Fruit fly (Drosophila melanogaster) whole organism, embryonic: ENCODE measurements around the gene msd1.

Source experiments
- ATbp ChIP-seq: fragments of 200-800 bp; sonication (Bioruptor generic); optimal IDR thresholded peaks from 2 replicates; lab custom pipeline; 2017; ENCODE audit warnings: missing biosample characterization, mild to moderate bottlenecking, missing genetic modification characterization, missing genetic modification reagents
- Abd-B ChIP-seq: fragments of 200-800 bp; sonication (Bioruptor generic); optimal IDR thresholded peaks from 2 replicates; lab custom pipeline; 2018; ENCODE audit warnings: missing biosample characterization, mild to moderate bottlenecking, missing genetic modification characterization, moderate library complexity
- Aef1 ChIP-seq: fragments of 200-800 bp; sonication (Bioruptor generic); IDR thresholded peaks from 3 replicates; pipeline ENCODE4 v1.3.6; 2022; ENCODE audit warnings: missing biosample characterization, missing genetic modification characterization
- CG1233 ChIP-seq: fragments of 200-800 bp; sonication (Bioruptor generic); optimal IDR thresholded peaks from 4 replicates; lab custom pipeline; 2018; ENCODE audit warnings: missing biosample characterization, mild to moderate bottlenecking, missing genetic modification characterization
- CG15479 ChIP-seq: fragments of 200-800 bp; sonication (Bioruptor generic); optimal IDR thresholded peaks from 3 replicates; lab custom pipeline; 2019; ENCODE audit warnings: missing biosample characterization, mild to moderate bottlenecking, missing genetic modification characterization, moderate library complexity
- CG15601 ChIP-seq: fragments of 200-800 bp; sonication (Bioruptor generic); optimal IDR thresholded peaks from 3 replicates; lab custom pipeline; 2019; ENCODE audit warnings: missing biosample characterization, mild to moderate bottlenecking, missing genetic modification characterization, moderate library complexity
- CG16815 ChIP-seq: fragments of 200-800 bp; sonication (Bioruptor generic); optimal IDR thresholded peaks from 3 replicates; lab custom pipeline; 2017; ENCODE audit warnings: missing biosample characterization, mild to moderate bottlenecking, missing genetic modification characterization
- CG17359 ChIP-seq: fragments of 200-800 bp; sonication (Bioruptor generic); optimal IDR thresholded peaks from 3 replicates; lab custom pipeline; 2018; ENCODE audit warnings: missing biosample characterization, mild to moderate bottlenecking, missing genetic modification characterization, moderate library complexity
- CG2116 ChIP-seq: fragments of 200-800 bp; sonication (Bioruptor generic); optimal IDR thresholded peaks from 3 replicates; lab custom pipeline; 2018; ENCODE audit warnings: missing biosample characterization, mild to moderate bottlenecking, missing genetic modification characterization
- CG2120 ChIP-seq: fragments of 200-800 bp; sonication (Bioruptor generic); optimal IDR thresholded peaks from 3 replicates; lab custom pipeline; 2016; ENCODE audit warnings: missing biosample characterization, missing genetic modification characterization
- CG2202 ChIP-seq: fragments of 200-800 bp; sonication (Bioruptor generic); optimal IDR thresholded peaks from 2 replicates; lab custom pipeline; 2018; ENCODE audit warnings: missing biosample characterization, mild to moderate bottlenecking, missing genetic modification characterization
- CG4617 ChIP-seq: fragments of 200-800 bp; sonication (Bioruptor generic); optimal IDR thresholded peaks from 3 replicates; lab custom pipeline; 2016; ENCODE audit warnings: missing biosample characterization, missing genetic modification characterization, borderline replicate concordance
- CG6272 ChIP-seq: fragments of 200-800 bp; sonication (Bioruptor generic); IDR thresholded peaks from 2 replicates; pipeline ENCODE4 v1.3.6; 2022; ENCODE audit warnings: missing biosample characterization, missing genetic modification characterization
- CG7372 ChIP-seq: fragments of 200-800 bp; sonication (Bioruptor generic); IDR thresholded peaks from 2 replicates; pipeline ENCODE4 v1.3.6; 2022; ENCODE audit warnings: missing biosample characterization, missing genetic modification characterization
- CG9817 ChIP-seq: fragments of 200-800 bp; sonication (Bioruptor generic); optimal IDR thresholded peaks from 2 replicates; lab custom pipeline; 2018; ENCODE audit warnings: missing biosample characterization, mild to moderate bottlenecking, missing genetic modification characterization, moderate library complexity
- D ChIP-seq, 2 experiments: fragments of 200-800 bp in 1 of 2; fragments of >200 bp in 1 of 2; sonication (Bioruptor generic) in 1 of 2; optimal IDR thresholded peaks; 2 replicates in 1 of 2; 3 replicates in 1 of 2; lab custom pipeline; 2017; ENCODE audit warnings: mild to moderate bottlenecking in 1 of 2, missing biosample characterization in 1 of 2, missing genetic modification characterization in 1 of 2, missing genetic modification reagents in 1 of 2
- E2f1 ChIP-seq: fragments of 200-800 bp; sonication (Bioruptor generic); IDR thresholded peaks from 2 replicates; pipeline ENCODE4 v1.3.6; 2022; ENCODE audit warnings: missing biosample characterization, missing genetic modification characterization
- GATAe ChIP-seq: fragments of 200-800 bp; sonication (Bioruptor generic); conservative IDR thresholded peaks from 2 replicates; pipeline ENCODE4 v1.3.6; 2022; ENCODE audit warnings: missing biosample characterization, missing genetic modification characterization
- HLH4C ChIP-seq: fragments of 200-800 bp; sonication (Bioruptor generic); IDR thresholded peaks from 3 replicates; pipeline ENCODE4 v1.3.6; 2022; ENCODE audit warnings: missing biosample characterization, missing genetic modification characterization; ENCODE audit not compliant: partially characterized antibody
- HLHmδ ChIP-seq: fragments of 200-800 bp; sonication (Bioruptor generic); optimal IDR thresholded peaks from 2 replicates; lab custom pipeline; 2018; ENCODE audit warnings: missing biosample characterization, mild to moderate bottlenecking, missing genetic modification characterization, moderate library complexity
- Lhr ChIP-seq: fragments of 200-800 bp; sonication (Bioruptor generic); optimal IDR thresholded peaks from 3 replicates; lab custom pipeline; 2017; ENCODE audit warnings: mild to moderate bottlenecking, missing biosample characterization, missing genetic modification reagents, missing genetic modification characterization
- MESR4 ChIP-seq: fragments of 200-800 bp; sonication (Bioruptor generic); optimal IDR thresholded peaks from 2 replicates; lab custom pipeline; 2018; ENCODE audit warnings: missing biosample characterization, mild to moderate bottlenecking, missing genetic modification characterization, moderate library complexity
- NfI ChIP-seq: fragments of 200-800 bp; sonication (Bioruptor generic); optimal IDR thresholded peaks from 3 replicates; lab custom pipeline; 2018; ENCODE audit warnings: missing biosample characterization, mild to moderate bottlenecking, missing genetic modification characterization, moderate library complexity
- Ravus ChIP-seq: fragments of 200-800 bp; sonication (Bioruptor generic); IDR thresholded peaks from 2 replicates; pipeline ENCODE4 v1.3.6; 2022; ENCODE audit warnings: missing biosample characterization, missing genetic modification characterization
- Sry-β ChIP-seq: fragments of 200-800 bp; sonication (Bioruptor generic); optimal IDR thresholded peaks from 2 replicates; lab custom pipeline; 2018; ENCODE audit warnings: missing biosample characterization, mild to moderate bottlenecking, missing genetic modification characterization, moderate library complexity
- Xbp1 ChIP-seq: fragments of 200-800 bp; sonication (Bioruptor generic); optimal IDR thresholded peaks from 3 replicates; lab custom pipeline; 2016; ENCODE audit warnings: missing biosample characterization, mild to moderate bottlenecking, missing genetic modification characterization
- bbx ChIP-seq: fragments of 200-800 bp; sonication (Bioruptor generic); IDR thresholded peaks from 2 replicates; pipeline ENCODE4 v1.3.6; 2022; ENCODE audit warnings: missing biosample characterization, missing genetic modification characterization; ENCODE audit not compliant: partially characterized antibody
- bowl ChIP-seq: fragments of 200-800 bp; sonication (Bioruptor generic); IDR thresholded peaks from 2 replicates; pipeline ENCODE4 v1.3.6; 2022; ENCODE audit warnings: missing biosample characterization, missing genetic modification characterization
- chif ChIP-seq, 2 experiments: fragments of 200-800 bp; sonication (Bioruptor generic); optimal IDR thresholded peaks; 3 replicates each; lab custom pipeline; 2016; ENCODE audit warnings: missing biosample characterization in 2 of 2, missing genetic modification characterization in 2 of 2
- crp ChIP-seq, 2 experiments: fragments of 200-800 bp; sonication (Bioruptor generic); optimal IDR thresholded peaks; 2 replicates in 1 of 2; 3 replicates in 1 of 2; lab custom pipeline; 2017; ENCODE audit warnings: missing biosample characterization in 2 of 2, missing genetic modification characterization in 2 of 2, mild to moderate bottlenecking in 1 of 2, moderate library complexity in 1 of 2
- cwo ChIP-seq: fragments of 200-800 bp; sonication (Bioruptor generic); optimal IDR thresholded peaks from 3 replicates; lab custom pipeline; 2017; ENCODE audit warnings: missing biosample characterization, missing genetic modification characterization, mild to moderate bottlenecking, moderate library complexity, missing genetic modification reagents
- danr ChIP-seq: fragments of 200-800 bp; sonication (Bioruptor generic); IDR thresholded peaks from 2 replicates; pipeline ENCODE4 v1.3.6; 2022; ENCODE audit warnings: missing biosample characterization, missing genetic modification characterization
- gsb ChIP-seq: fragments of 200-800 bp; sonication (Bioruptor generic); IDR thresholded peaks from 2 replicates; pipeline ENCODE4 v1.3.6; 2022; ENCODE audit warnings: missing biosample characterization, missing genetic modification characterization
- ind ChIP-seq: fragments of 200-800 bp; sonication (Bioruptor generic); optimal IDR thresholded peaks from 3 replicates; lab custom pipeline; 2016; ENCODE audit warnings: missing biosample characterization, missing genetic modification characterization
- klu ChIP-seq: fragments of 200-800 bp; sonication (Bioruptor generic); IDR thresholded peaks from 2 replicates; pipeline ENCODE4 v1.3.6; 2022; ENCODE audit warnings: missing biosample characterization, missing genetic modification characterization
- lmd ChIP-seq: fragments of 200-800 bp; sonication (Bioruptor generic); IDR thresholded peaks from 2 replicates; pipeline ENCODE4 v1.3.6; 2022; ENCODE audit warnings: missing biosample characterization, missing genetic modification characterization
- org-1 ChIP-seq: fragments of 200-800 bp; sonication (Bioruptor generic); optimal IDR thresholded peaks from 2 replicates; lab custom pipeline; 2017; ENCODE audit warnings: missing biosample characterization, missing genetic modification characterization
- pb ChIP-seq: fragments of 200-800 bp; sonication (Bioruptor generic); optimal IDR thresholded peaks from 3 replicates; lab custom pipeline; 2016; ENCODE audit warnings: missing biosample characterization, missing genetic modification characterization
- pho ChIP-seq: fragments of 200-800 bp; sonication (Bioruptor generic); optimal IDR thresholded peaks from 2 replicates; lab custom pipeline; 2016; ENCODE audit warnings: missing biosample characterization, missing genetic modification characterization
- pros ChIP-seq: fragments of 200-800 bp; sonication (Bioruptor generic); optimal IDR thresholded peaks from 3 replicates; lab custom pipeline; 2019; ENCODE audit warnings: missing biosample characterization, mild to moderate bottlenecking, missing genetic modification characterization, moderate library complexity
- ranshi ChIP-seq: fragments of 200-800 bp; sonication (Bioruptor generic); IDR thresholded peaks from 2 replicates; pipeline ENCODE4 v1.3.6; 2022; ENCODE audit warnings: missing biosample characterization, missing genetic modification characterization
- rib ChIP-seq: fragments of 200-800 bp; sonication (Bioruptor generic); IDR thresholded peaks from 2 replicates; pipeline ENCODE4 v1.3.6; 2022; ENCODE audit warnings: missing biosample characterization, missing genetic modification characterization
- slbo ChIP-seq: fragments of 200-800 bp; sonication (Bioruptor generic); IDR thresholded peaks from 2 replicates; pipeline ENCODE4 v1.3.6; 2022; ENCODE audit warnings: missing biosample characterization, missing genetic modification characterization
- tgo ChIP-seq: fragments of 200-800 bp; sonication (Bioruptor generic); IDR thresholded peaks from 3 replicates; pipeline ENCODE4 v1.3.6; 2022; ENCODE audit warnings: missing biosample characterization, missing genetic modification characterization
- tna ChIP-seq: fragments of 200-800 bp; sonication (Bioruptor generic); IDR thresholded peaks from 2 replicates; pipeline ENCODE4 v1.3.6; 2022; ENCODE audit warnings: missing biosample characterization, missing genetic modification characterization; ENCODE audit not compliant: partially characterized antibody
- twi ChIP-seq: fragments of 200-800 bp; optimal IDR thresholded peaks from 2 replicates; lab custom pipeline; 2019; ENCODE audit warnings: missing biosample characterization, mild to moderate bottlenecking, missing genetic modification characterization, moderate library complexity
- yki ChIP-seq: fragments of >200 bp; optimal IDR thresholded peaks from 3 replicates; lab custom pipeline; 2018
- zfh1 ChIP-seq: fragments of 200-800 bp; sonication (Bioruptor generic); IDR thresholded peaks from 3 replicates; pipeline ENCODE4 v1.3.6; 2022; ENCODE audit warnings: missing biosample characterization, missing genetic modification characterization

Gene msd1

dm6 chr3L:1300076-1300635 lies 31.4 kb upstream of the msd1 start (continued):
- TF ChIP-seq CG1233 (GFP tag; lab: Kevin White, UChicago) (peak; percentile 72), rib (GFP tag; lab: Robert Waterston, UW) (no peak; the same call in 1 of the 2 replicates), crp (GFP tag; optimal IDR thresholded peaks at IDR 0.05; lab: Kevin White, UChicago) (peak in 1 of 2 experiments; percentile 39), HLHmδ (no peak), pros (GFP tag; lab: Kevin White, UChicago) (peak; percentile 75), CG16815 (peak; percentile 76), MESR4 (GFP tag; lab: Kevin White, UChicago) (no peak), Lhr (GFP tag; lab: Kevin White, UChicago) (peak; percentile 61), yki (lab: Kevin White, UChicago) (no peak), CG2116 (GFP tag; lab: Kevin White, UChicago) (peak; percentile 47), danr (GFP tag; lab: Robert Waterston, UW) (peak; percentile 65), tgo (GFP tag; lab: Robert Waterston, UW) (peak; percentile 79), cwo (GFP tag; lab: Kevin White, UChicago) (peak; percentile 61), NfI (GFP tag; lab: Kevin White, UChicago) (peak; percentile 72), ranshi (peak; percentile 78; the same call in 1 of the 2 replicates), ind (peak; percentile 66), CG15601 (tag; lab: Kevin White, UChicago) (peak; percentile 86), CG6272 (GFP tag; lab: Robert Waterston, UW) (peak; percentile 62), E2f1 (GFP tag; lab: Robert Waterston, UW) (peak; percentile 58; the same call in 1 of the 2 replicates), Aef1 (GFP tag; lab: Robert Waterston, UW) (peak; percentile 53; the same call in 2 of the 3 replicates), GATAe (no peak), chif (GFP tag; optimal IDR thresholded peaks at IDR 0.05; lab: Kevin White, UChicago) (peak; percentile 3 to 55), HLH4C (GFP tag; lab: Robert Waterston, UW) (no peak), Ravus (peak; percentile 13; the same call in 1 of the 2 replicates), pho (peak; percentile 7), CG15479 (peak; percentile 17), tna (GFP tag; lab: Robert Waterston, UW) (no peak; the same call in 1 of the 2 replicates), CG9817 (peak; percentile 51), twi (tag; lab: Kevin White, UChicago) (peak; percentile 96), Sry-β (no peak), lmd (GFP tag; lab: Robert Waterston, UW) (peak; percentile 83), CG4617 (peak; percentile 61), CG17359 (tag; lab: Kevin White, UChicago) (peak; percentile 87), Xbp1 (GFP tag; lab: Kevin White, UChicago) (peak; percentile 76), CG2120 (peak; percentile 75), bbx (no peak), CG2202 (tag; lab: Kevin White, UChicago) (peak; percentile 71), Abd-B (GFP tag; lab: Kevin White, UChicago) (peak; percentile 32), gsb (GFP tag; lab: Robert Waterston, UW) (no peak), org-1 (GFP tag; lab: Kevin White, UChicago) (peak; percentile 75), pb (GFP tag; lab: Kevin White, UChicago) (no peak), klu (peak; percentile 27; the same call in 1 of the 2 replicates), zfh1 (GFP tag; lab: Robert Waterston, UW) (peak; percentile 86), D (optimal IDR thresholded peaks at IDR 0.05; lab: Kevin White, UChicago) (no peak), D (GFP tag; optimal IDR thresholded peaks at IDR 0.05; lab: Kevin White, UChicago) (peak; percentile 87), CG7372 (peak; percentile 33; the same call in 1 of the 2 replicates), ATbp (GFP tag; lab: Kevin White, UChicago) (peak; percentile 84), bowl (GFP tag; lab: Robert Waterston, UW) (peak; percentile 58; the same call in 1 of the 2 replicates), slbo (GFP tag; lab: Robert Waterston, UW) (peak; percentile 68)
